Fruit fly (Drosophila melanogaster) whole organism, embryonic: Measurements from ENCODE around the gene RhoGEF4.

Experiments used
- Ada2b ChIP-seq: fragments of 200-800 bp; sonication (Bioruptor generic); IDR thresholded peaks from 2 replicates; pipeline ENCODE4 v1.3.6; 2022; ENCODE audit warnings: missing biosample characterization, missing genetic modification characterization
- Blimp-1 ChIP-seq: fragments of 200-800 bp; sonication (Bioruptor generic); optimal IDR thresholded peaks from 3 replicates; lab custom pipeline; 2018; ENCODE audit warnings: missing biosample characterization, missing genetic modification characterization, mild to moderate bottlenecking, moderate library complexity, missing genetic modification reagents
- CG10209 ChIP-seq: fragments of 200-800 bp; sonication (Bioruptor generic); optimal IDR thresholded peaks from 3 replicates; lab custom pipeline; 2017; ENCODE audit warnings: missing biosample characterization, mild to moderate bottlenecking, missing genetic modification characterization, missing genetic modification reagents
- CG10543 ChIP-seq: fragments of 200-800 bp; sonication (Bioruptor generic); optimal IDR thresholded peaks from 3 replicates; lab custom pipeline; 2017; ENCODE audit warnings: missing biosample characterization, mild to moderate bottlenecking, missing genetic modification characterization, moderate library complexity
- CG11456 ChIP-seq: fragments of 200-800 bp; sonication (Bioruptor generic); IDR thresholded peaks from 3 replicates; pipeline ENCODE4 v1.3.6; 2022; ENCODE audit warnings: missing biosample characterization, missing genetic modification characterization
- CG13424 ChIP-seq: fragments of 200-800 bp; sonication (Bioruptor generic); optimal IDR thresholded peaks from 2 replicates; lab custom pipeline; 2019; ENCODE audit warnings: missing biosample characterization, mild to moderate bottlenecking, missing genetic modification characterization, moderate library complexity
- CG14710 ChIP-seq: fragments of 200-800 bp; sonication (Bioruptor generic); optimal IDR thresholded peaks from 3 replicates; lab custom pipeline; 2019; ENCODE audit warnings: missing biosample characterization, mild to moderate bottlenecking, missing genetic modification characterization, moderate library complexity
- CG14965 ChIP-seq: fragments of 200-800 bp; sonication (Bioruptor generic); optimal IDR thresholded peaks from 2 replicates; lab custom pipeline; 2016; ENCODE audit warnings: missing biosample characterization, missing genetic modification characterization, borderline replicate concordance
- CG15269 ChIP-seq: fragments of 200-800 bp; sonication (Bioruptor generic); optimal IDR thresholded peaks from 2 replicates; lab custom pipeline; 2018; ENCODE audit warnings: missing biosample characterization, mild to moderate bottlenecking, missing genetic modification characterization, moderate library complexity
- CG16863 ChIP-seq: fragments of 200-800 bp; sonication (Bioruptor generic); optimal IDR thresholded peaks from 3 replicates; lab custom pipeline; 2016; ENCODE audit warnings: missing biosample characterization, missing genetic modification characterization
- CG17385 ChIP-seq: fragments of 200-800 bp; sonication (Bioruptor generic); optimal IDR thresholded peaks from 3 replicates; lab custom pipeline; 2018; ENCODE audit warnings: missing biosample characterization, mild to moderate bottlenecking, missing genetic modification characterization
- CG1832 ChIP-seq: fragments of 200-800 bp; sonication (Bioruptor generic); optimal IDR thresholded peaks from 2 replicates; lab custom pipeline; 2017; ENCODE audit warnings: missing biosample characterization, mild to moderate bottlenecking, missing genetic modification characterization, inconsistent platforms
- CG34376 ChIP-seq: fragments of 200-800 bp; sonication (Bioruptor generic); optimal IDR thresholded peaks from 2 replicates; lab custom pipeline; 2018; ENCODE audit warnings: missing biosample characterization, mild to moderate bottlenecking, missing genetic modification characterization
- CG42726 ChIP-seq: fragments of 200-800 bp; sonication (Bioruptor generic); IDR thresholded peaks from 2 replicates; pipeline ENCODE4 v1.3.6; 2022; ENCODE audit warnings: missing biosample characterization, missing genetic modification characterization; ENCODE audit not compliant: partially characterized antibody
- CG4282 ChIP-seq: fragments of 200-800 bp; sonication (Bioruptor generic); optimal IDR thresholded peaks from 2 replicates; lab custom pipeline; 2016; ENCODE audit warnings: missing biosample characterization, missing genetic modification characterization
- CG4328 ChIP-seq: fragments of 200-800 bp; sonication (Bioruptor generic); optimal IDR thresholded peaks from 3 replicates; lab custom pipeline; 2017; ENCODE audit warnings: missing biosample characterization, missing genetic modification reagents, missing genetic modification characterization
- CG4820 ChIP-seq: fragments of 200-800 bp; sonication (Bioruptor generic); optimal IDR thresholded peaks from 3 replicates; lab custom pipeline; 2016; ENCODE audit warnings: missing biosample characterization, missing genetic modification characterization
- CG8089 ChIP-seq: fragments of 200-800 bp; sonication (Bioruptor generic); optimal IDR thresholded peaks from 3 replicates; lab custom pipeline; 2016; ENCODE audit warnings: missing biosample characterization, missing genetic modification characterization
- D19A ChIP-seq: fragments of 200-800 bp; optimal IDR thresholded peaks from 3 replicates; lab custom pipeline; 2019; ENCODE audit warnings: missing biosample characterization, mild to moderate bottlenecking, missing genetic modification characterization, moderate library complexity
- Dip2 ChIP-seq: fragments of 200-800 bp; sonication (Bioruptor generic); IDR thresholded peaks from 2 replicates; pipeline ENCODE4 v1.3.6; 2022; ENCODE audit warnings: missing biosample characterization, missing genetic modification characterization
- E2f1 ChIP-seq: fragments of 200-800 bp; sonication (Bioruptor generic); IDR thresholded peaks from 2 replicates; pipeline ENCODE4 v1.3.6; 2022; ENCODE audit warnings: missing biosample characterization, missing genetic modification characterization
- Ets65A ChIP-seq: fragments of 200-800 bp; sonication (Bioruptor generic); peaks from one replicate; lab custom pipeline; 2016; ENCODE audit warnings: missing biosample characterization, missing genetic modification characterization
- Fer2 ChIP-seq: fragments of 200-800 bp; sonication (Bioruptor generic); optimal IDR thresholded peaks from 2 replicates; lab custom pipeline; 2018; ENCODE audit warnings: missing biosample characterization, mild to moderate bottlenecking, missing genetic modification characterization, moderate library complexity
- HLH3B ChIP-seq: fragments of 200-800 bp; sonication (Bioruptor generic); IDR thresholded peaks from 2 replicates; pipeline ENCODE4 v1.3.6; 2022; ENCODE audit warnings: missing biosample characterization, missing genetic modification characterization
- Hey ChIP-seq: fragments of 200-800 bp; sonication (Bioruptor generic); optimal IDR thresholded peaks from 3 replicates; lab custom pipeline; 2018; ENCODE audit warnings: missing biosample characterization, mild to moderate bottlenecking, missing genetic modification characterization
- Hsf ChIP-seq: fragments of 200-800 bp; sonication (Bioruptor generic); optimal IDR thresholded peaks from 3 replicates; lab custom pipeline; 2016; ENCODE audit warnings: missing biosample characterization, missing genetic modification characterization
- Mrtf ChIP-seq: fragments of 200-800 bp; sonication (Bioruptor generic); IDR thresholded peaks from 3 replicates; pipeline ENCODE4 v1.3.6; 2022; ENCODE audit warnings: missing biosample characterization, missing genetic modification characterization
- NC2α ChIP-seq: fragments of 200-800 bp; sonication (Bioruptor generic); optimal IDR thresholded peaks from 2 replicates; lab custom pipeline; 2016; ENCODE audit warnings: missing biosample characterization, missing genetic modification characterization
- Taf1 ChIP-seq: fragments of 200-800 bp; sonication (Bioruptor generic); IDR thresholded peaks from 2 replicates; pipeline ENCODE4 v1.3.6; 2022; ENCODE audit warnings: missing biosample characterization, missing genetic modification characterization
- ap ChIP-seq: fragments of 200-800 bp; sonication (Bioruptor generic); IDR thresholded peaks from 2 replicates; pipeline ENCODE4 v1.3.6; 2022; ENCODE audit warnings: missing biosample characterization, missing genetic modification characterization
- ara ChIP-seq: fragments of 200-800 bp; sonication (Bioruptor generic); IDR thresholded peaks from 2 replicates; pipeline ENCODE4 v1.3.6; 2022; ENCODE audit warnings: missing biosample characterization, missing genetic modification characterization
- caup ChIP-seq: fragments of 200-800 bp; sonication (Bioruptor generic); optimal IDR thresholded peaks from 3 replicates; lab custom pipeline; 2017; ENCODE audit warnings: missing biosample characterization, mild to moderate bottlenecking, missing genetic modification characterization, moderate library complexity; ENCODE audit not compliant: severe bottlenecking
- chn ChIP-seq: fragments of 200-800 bp; sonication (Bioruptor generic); optimal IDR thresholded peaks from 2 replicates; lab custom pipeline; 2016; ENCODE audit warnings: missing biosample characterization, missing genetic modification characterization
- corto ChIP-seq: fragments of 200-800 bp; sonication (Bioruptor generic); optimal IDR thresholded peaks from 2 replicates; lab custom pipeline; 2016; ENCODE audit warnings: missing biosample characterization, mild to moderate bottlenecking, missing genetic modification characterization, moderate library complexity
- da ChIP-seq: fragments of 200-800 bp; sonication (Bioruptor generic); optimal IDR thresholded peaks from 2 replicates; lab custom pipeline; 2016; ENCODE audit warnings: missing biosample characterization, missing genetic modification characterization
- dimm ChIP-seq: fragments of 200-800 bp; sonication (Bioruptor generic); IDR thresholded peaks from 2 replicates; pipeline ENCODE4 v1.3.6; 2022; ENCODE audit warnings: missing biosample characterization, missing genetic modification characterization
- dm ChIP-seq: fragments of 200-800 bp; sonication (Bioruptor generic); optimal IDR thresholded peaks from 3 replicates; lab custom pipeline; 2016; ENCODE audit warnings: missing biosample characterization, missing genetic modification characterization
- gfzf ChIP-seq: fragments of 200-800 bp; sonication (Bioruptor generic); optimal IDR thresholded peaks from 2 replicates; lab custom pipeline; 2016; ENCODE audit warnings: missing biosample characterization, mild to moderate bottlenecking, missing genetic modification characterization, moderate library complexity
- ham ChIP-seq: fragments of 200-800 bp; sonication (Bioruptor generic); IDR thresholded peaks from 2 replicates; pipeline ENCODE4 v1.3.6; 2022; ENCODE audit warnings: missing biosample characterization, missing genetic modification characterization
- hkb ChIP-seq, 2 experiments: fragments of 200-800 bp in 1 of 2; fragments of >200 bp in 1 of 2; sonication (Bioruptor generic) in 1 of 2; IDR thresholded peaks in 1 of 2; optimal IDR thresholded peaks in 1 of 2; 2 replicates each; pipeline versions ENCODE4 v1.3.6 to Lab custom; 2017 to 2022; ENCODE audit warnings: missing biosample characterization in 1 of 2, missing genetic modification characterization in 1 of 2
- kay ChIP-seq: fragments of 200-800 bp; sonication (Bioruptor generic); optimal IDR thresholded peaks from 2 replicates; lab custom pipeline; 2016; ENCODE audit warnings: missing biosample characterization, missing genetic modification characterization
- luna ChIP-seq: fragments of 200-800 bp; sonication (Bioruptor generic); optimal IDR thresholded peaks from 2 replicates; lab custom pipeline; 2016; ENCODE audit warnings: missing biosample characterization, missing genetic modification characterization
- nom ChIP-seq: fragments of 200-800 bp; sonication (Bioruptor generic); optimal IDR thresholded peaks from 2 replicates; lab custom pipeline; 2017; ENCODE audit warnings: missing biosample characterization, missing genetic modification characterization, mild to moderate bottlenecking, moderate library complexity, missing genetic modification reagents
- otp ChIP-seq: fragments of 200-800 bp; sonication (Bioruptor generic); IDR thresholded peaks from 3 replicates; pipeline ENCODE4, ENCODE4 v1.3.6; 2022; ENCODE audit warnings: missing biosample characterization, missing genetic modification characterization
- rib ChIP-seq: fragments of 200-800 bp; sonication (Bioruptor generic); IDR thresholded peaks from 2 replicates; pipeline ENCODE4 v1.3.6; 2022; ENCODE audit warnings: missing biosample characterization, missing genetic modification characterization
- row ChIP-seq: fragments of 200-800 bp; sonication (Bioruptor generic); IDR thresholded peaks from 3 replicates; pipeline ENCODE4 v1.3.6; 2022; ENCODE audit warnings: missing biosample characterization, missing genetic modification characterization
- scrt ChIP-seq: fragments of 200-800 bp; sonication (Bioruptor generic); optimal IDR thresholded peaks from 2 replicates; lab custom pipeline; 2018; ENCODE audit warnings: missing biosample characterization, mild to moderate bottlenecking, missing genetic modification characterization, moderate library complexity
- sna ChIP-seq: fragments of 200-800 bp; sonication (Bioruptor generic); IDR thresholded peaks from 2 replicates; pipeline ENCODE4 v1.3.6; 2022; ENCODE audit warnings: missing biosample characterization, missing genetic modification characterization; ENCODE audit not compliant: partially characterized antibody
- sug ChIP-seq: fragments of 200-800 bp; optimal IDR thresholded peaks from 2 replicates; lab custom pipeline; 2019; ENCODE audit warnings: missing biosample characterization, mild to moderate bottlenecking, missing genetic modification characterization, moderate library complexity
- wek ChIP-seq: fragments of 200-800 bp; sonication (Bioruptor generic); optimal IDR thresholded peaks from 3 replicates; lab custom pipeline; 2018; ENCODE audit warnings: missing biosample characterization, mild to moderate bottlenecking, missing genetic modification characterization, moderate library complexity

The RhoGEF4 gene

dm6 chr3L:7344965-7345427 is 21.8 kb upstream of the RhoGEF4 start, which contains the start of gene Cln7 (continued):
- TF ChIP-seq Ada2b (GFP tag; lab: Robert Waterston, UW) (no peak), Hsf (GFP tag; lab: Kevin White, UChicago) (no peak), Ets65A (GFP tag; lab: Kevin White, UChicago) (no peak), CG4328 (no peak), ham (no peak), CG4820 (GFP tag; lab: Kevin White, UChicago) (no peak), CG16863 (GFP tag; lab: Kevin White, UChicago) (peak; percentile 31), E2f1 (GFP tag; lab: Robert Waterston, UW) (no peak), otp (peak; percentile 59; the same call in 1 of the 3 replicates), caup (GFP tag; lab: Kevin White, UChicago) (peak; percentile 48), da (GFP tag; lab: Kevin White, UChicago) (peak; percentile 30), Blimp-1 (no peak), CG4282 (GFP tag; lab: Kevin White, UChicago) (no peak), HLH3B (GFP tag; lab: Robert Waterston, UW) (peak; percentile 49; the same call in 1 of the 2 replicates), rib (peak; percentile 43; the same call in 1 of the 2 replicates), CG1832 (GFP tag; lab: Kevin White, UChicago) (peak; percentile 22), corto (GFP tag; lab: Kevin White, UChicago) (no peak), NC2α (GFP tag; lab: Kevin White, UChicago) (no peak), CG8089 (GFP tag; lab: Kevin White, UChicago) (no peak), kay (peak; percentile 8), chn (GFP tag; lab: Kevin White, UChicago) (peak; percentile 34), gfzf (GFP tag; lab: Kevin White, UChicago) (peak; percentile 0), CG34376 (GFP tag; lab: Kevin White, UChicago) (peak; percentile 69), hkb (optimal IDR thresholded peaks at IDR 0.05; lab: Kevin White, UChicago) (no peak), hkb (GFP tag; IDR thresholded peaks at IDR 0.05; lab: Robert Waterston, UW) (peak; percentile 58), scrt (GFP tag; lab: Kevin White, UChicago) (peak; percentile 35), CG17385 (GFP tag; lab: Kevin White, UChicago) (peak; percentile 53), Taf1 (GFP tag; lab: Robert Waterston, UW) (no peak), wek (GFP tag; lab: Kevin White, UChicago) (peak; percentile 48), Hey (no peak), nom (GFP tag; lab: Kevin White, UChicago) (peak; percentile 88), CG10209 (GFP tag; lab: Kevin White, UChicago) (no peak), ara (GFP tag; lab: Robert Waterston, UW) (peak; percentile 42; the same call in 1 of the 2 replicates), dm (no peak), CG13424 (peak; percentile 20), dimm (GFP tag; lab: Robert Waterston, UW) (no peak), sug (tag; lab: Kevin White, UChicago) (peak; percentile 52), CG14710 (tag; lab: Kevin White, UChicago) (peak; percentile 20), D19A (tag; lab: Kevin White, UChicago) (peak; percentile 28), Mrtf (no peak), CG15269 (tag; lab: Kevin White, UChicago) (peak; percentile 26), CG11456 (GFP tag; lab: Robert Waterston, UW) (no peak), Dip2 (no peak), Fer2 (tag; lab: Kevin White, UChicago) (no peak), CG14965 (GFP tag; lab: Kevin White, UChicago) (no peak), CG42726 (peak; percentile 38; the same call in 1 of the 2 replicates), ap (GFP tag; lab: Robert Waterston, UW) (peak; percentile 49; the same call in 1 of the 2 replicates), luna (GFP tag; lab: Kevin White, UChicago) (no peak), row (GFP tag; lab: Robert Waterston, UW) (no peak; the same call in 2 of the 3 replicates), CG10543 (GFP tag; lab: Kevin White, UChicago) (peak; percentile 56), sna (GFP tag; lab: Robert Waterston, UW) (no peak; the same call in 1 of the 2 replicates)
